Worm (Caenorhabditis elegans) whole organism, L2 larva: Measurements from ENCODE around the gene K10G6.9.

ENCODE experiments used
- F13H6.1 ChIP-seq: sonication (generic microtip); optimal IDR thresholded peaks from 2 replicates; lab custom pipeline; 2016; ENCODE audit warnings: missing genetic modification characterization, missing compliant biosample characterization
- elt-1 ChIP-seq: fragments of 150-350 bp; optimal IDR thresholded peaks from 2 replicates; lab custom pipeline; 2014; ENCODE audit warnings: missing biosample characterization, missing genetic modification characterization
- elt-3 ChIP-seq: sonication (generic microtip); optimal IDR thresholded peaks from 2 replicates; lab custom pipeline; 2017; ENCODE audit warnings: missing biosample characterization, missing genetic modification characterization
- lin-39 ChIP-seq: fragments of 150-350 bp; optimal IDR thresholded peaks from 2 replicates; lab custom pipeline; 2014; ENCODE audit warnings: missing biosample characterization, missing genetic modification reagents, missing genetic modification characterization
- lsy-2 ChIP-seq, 2 experiments: fragments of 150-350 bp in 1 of 2; sonication (generic microtip) in 1 of 2; optimal IDR thresholded peaks; 2 replicates each; lab custom pipeline; 2014 to 2017; ENCODE audit warnings: missing biosample characterization in 2 of 2, missing genetic modification characterization in 2 of 2
- nhr-12 ChIP-seq: fragments of 150-350 bp; optimal IDR thresholded peaks from 2 replicates; lab custom pipeline; 2014; ENCODE audit warnings: missing biosample characterization, missing genetic modification characterization
- nhr-237 ChIP-seq: fragments of 150-350 bp; optimal IDR thresholded peaks from 2 replicates; lab custom pipeline; 2014; ENCODE audit warnings: missing biosample characterization, missing genetic modification characterization
- nhr-77 ChIP-seq: fragments of 150-350 bp; optimal IDR thresholded peaks from 2 replicates; lab custom pipeline; 2014; ENCODE audit warnings: missing biosample characterization, missing genetic modification characterization
- unc-62 ChIP-seq: fragments of 150-350 bp; optimal IDR thresholded peaks from 2 replicates; lab custom pipeline; 2014; ENCODE audit warnings: missing biosample characterization, missing genetic modification reagents, missing genetic modification characterization
- zag-1 ChIP-seq: fragments of 150-350 bp; optimal IDR thresholded peaks from 2 replicates; lab custom pipeline; 2014; ENCODE audit warnings: missing biosample characterization, missing genetic modification characterization

ce11 chrII:4004614-4005013 is 32.6 kb downstream of the K10G6.9 start, which contains the start of gene ephx-1:
- TF ChIP-seq elt-1 (tag; lab: Kevin White, UChicago) (no peak), nhr-237 (no peak), nhr-77 (no peak), zag-1 (tag; lab: Kevin White, UChicago) (no peak), nhr-12 (tag; lab: Kevin White, UChicago) (no peak), lin-39 (tag; lab: Kevin White, UChicago) (no peak), F13H6.1 (tag; lab: Kevin White, UChicago) (no peak), elt-3 (no peak), unc-62 (GFP tag; lab: Kevin White, UChicago) (no peak), lsy-2 (tag; optimal IDR thresholded peaks at IDR 0.05; lab: Kevin White, UChicago) (no peak)
